Fruit fly (Drosophila melanogaster) whole organism, embryonic: ENCODE measurements around the gene CG16903.
A peak's percentile ranks its signal among the peaks of the same experiment; 100 is the strongest.

Experiments
- Atf6 ChIP-seq: fragments of 200-800 bp; sonication (Bioruptor generic); IDR thresholded peaks from 2 replicates; pipeline ENCODE4 v1.3.6; 2022; ENCODE audit warnings: missing biosample characterization, missing genetic modification characterization
- CG10267 ChIP-seq: fragments of 200-800 bp; sonication (Bioruptor generic); optimal IDR thresholded peaks from 2 replicates; lab custom pipeline; 2018; ENCODE audit warnings: missing biosample characterization, mild to moderate bottlenecking, missing genetic modification characterization, moderate library complexity
- CG10366 ChIP-seq: fragments of 200-800 bp; sonication (Bioruptor generic); IDR thresholded peaks from 2 replicates; pipeline ENCODE4 v1.3.6; 2022; ENCODE audit warnings: missing biosample characterization, missing genetic modification characterization
- CG10959 ChIP-seq: fragments of 200-800 bp; sonication (Bioruptor generic); IDR thresholded peaks from 2 replicates; pipeline ENCODE4 v1.3.6; 2022; ENCODE audit warnings: missing biosample characterization, missing genetic modification characterization
- CG12071 ChIP-seq: fragments of 200-800 bp; sonication (Bioruptor generic); optimal IDR thresholded peaks from 3 replicates; lab custom pipeline; 2018; ENCODE audit warnings: missing biosample characterization, mild to moderate bottlenecking, missing genetic modification characterization
- CG12236 ChIP-seq: fragments of 200-800 bp; sonication (Bioruptor generic); optimal IDR thresholded peaks from 2 replicates; lab custom pipeline; 2016; ENCODE audit warnings: missing biosample characterization, missing genetic modification characterization
- CG13123 ChIP-seq: fragments of 200-800 bp; sonication (Bioruptor generic); optimal IDR thresholded peaks from 2 replicates; lab custom pipeline; 2016; ENCODE audit warnings: missing biosample characterization, missing genetic modification characterization
- CG13624 ChIP-seq: fragments of 200-800 bp; sonication (Bioruptor generic); optimal IDR thresholded peaks from 2 replicates; lab custom pipeline; 2016; ENCODE audit warnings: missing biosample characterization, missing genetic modification characterization
- CG14441 ChIP-seq: fragments of 200-800 bp; sonication (Bioruptor generic); IDR thresholded peaks from 2 replicates; pipeline ENCODE4 v1.3.6; 2022; ENCODE audit warnings: missing biosample characterization, missing genetic modification characterization
- CG17186 ChIP-seq: fragments of 200-800 bp; sonication (Bioruptor generic); optimal IDR thresholded peaks from 3 replicates; lab custom pipeline; 2017; ENCODE audit warnings: missing biosample characterization, missing genetic modification reagents, missing genetic modification characterization
- CG17328 ChIP-seq: fragments of 200-800 bp; sonication (Bioruptor generic); IDR thresholded peaks from 2 replicates; pipeline ENCODE4 v1.3.6; 2022; ENCODE audit warnings: missing biosample characterization, missing genetic modification characterization
- CG17829 ChIP-seq: fragments of 200-800 bp; optimal IDR thresholded peaks from 2 replicates; lab custom pipeline; 2019; ENCODE audit warnings: missing biosample characterization, mild to moderate bottlenecking, missing genetic modification characterization, moderate library complexity
- CG31441 ChIP-seq: fragments of 200-800 bp; sonication (Bioruptor generic); IDR thresholded peaks from 2 replicates; pipeline ENCODE4 v1.3.6; 2022; ENCODE audit warnings: missing biosample characterization, missing genetic modification characterization
- CG32767 ChIP-seq: fragments of 200-800 bp; sonication (Bioruptor generic); IDR thresholded peaks from 2 replicates; pipeline ENCODE4 v1.3.6; 2022; ENCODE audit warnings: missing biosample characterization, missing genetic modification characterization
- CG4360 ChIP-seq: fragments of 200-800 bp; sonication (Bioruptor generic); IDR thresholded peaks from 2 replicates; pipeline ENCODE4 v1.3.6; 2022; ENCODE audit warnings: missing biosample characterization, missing genetic modification characterization
- CG6791 ChIP-seq: fragments of 200-800 bp; sonication (Bioruptor generic); IDR thresholded peaks from 3 replicates; pipeline ENCODE4 v1.3.6; 2022; ENCODE audit warnings: missing biosample characterization, missing genetic modification characterization; ENCODE audit not compliant: partially characterized antibody
- CG6854 ChIP-seq: fragments of 200-800 bp; sonication (Bioruptor generic); optimal IDR thresholded peaks from 3 replicates; lab custom pipeline; 2017; ENCODE audit warnings: missing biosample characterization, mild to moderate bottlenecking, missing genetic modification characterization
- CG7745 ChIP-seq: fragments of 200-800 bp; sonication (Bioruptor generic); optimal IDR thresholded peaks from 2 replicates; lab custom pipeline; 2018; ENCODE audit warnings: missing biosample characterization, mild to moderate bottlenecking, missing genetic modification characterization, moderate library complexity
- CG8089 ChIP-seq: fragments of 200-800 bp; sonication (Bioruptor generic); optimal IDR thresholded peaks from 3 replicates; lab custom pipeline; 2016; ENCODE audit warnings: missing biosample characterization, missing genetic modification characterization
- CG8359 ChIP-seq: fragments of 200-800 bp; sonication (Bioruptor generic); optimal IDR thresholded peaks from 2 replicates; lab custom pipeline; 2017; ENCODE audit warnings: missing biosample characterization, mild to moderate bottlenecking, missing genetic modification characterization, borderline replicate concordance
- CG8478 ChIP-seq: fragments of >200 bp; optimal IDR thresholded peaks from 2 replicates; lab custom pipeline; 2018
- CTCF ChIP-seq: fragments of 200-800 bp; sonication (Bioruptor generic); optimal IDR thresholded peaks from 2 replicates; lab custom pipeline; 2017; ENCODE audit warnings: missing biosample characterization, mild to moderate bottlenecking, missing genetic modification characterization, moderate library complexity
- Dfd ChIP-seq, 2 experiments: fragments of >200 bp; optimal IDR thresholded peaks; 2 replicates each; lab custom pipeline; 2017; ENCODE audit warnings: missing biosample characterization in 2 of 2, missing genetic modification characterization in 2 of 2
- E2f2 ChIP-seq: fragments of 200-800 bp; sonication (Bioruptor generic); IDR thresholded peaks from 2 replicates; pipeline ENCODE4 v1.3.6; 2022; ENCODE audit warnings: missing biosample characterization, missing genetic modification characterization
- H2.0 ChIP-seq: fragments of 200-800 bp; sonication (Bioruptor generic); IDR thresholded peaks from 2 replicates; pipeline ENCODE4 v1.3.6; 2022; ENCODE audit warnings: missing biosample characterization, missing genetic modification characterization
- Hmr ChIP-seq: fragments of 200-800 bp; sonication (Bioruptor generic); optimal IDR thresholded peaks from 3 replicates; lab custom pipeline; 2017; ENCODE audit warnings: mild to moderate bottlenecking, missing biosample characterization, missing genetic modification reagents, missing genetic modification characterization
- Lhr ChIP-seq: fragments of 200-800 bp; sonication (Bioruptor generic); optimal IDR thresholded peaks from 3 replicates; lab custom pipeline; 2017; ENCODE audit warnings: mild to moderate bottlenecking, missing biosample characterization, missing genetic modification reagents, missing genetic modification characterization
- Myb ChIP-seq: fragments of 200-800 bp; sonication (Bioruptor generic); optimal IDR thresholded peaks from 2 replicates; lab custom pipeline; 2016; ENCODE audit warnings: missing biosample characterization, missing genetic modification characterization
- NC2β ChIP-seq: fragments of 200-800 bp; sonication (Bioruptor generic); optimal IDR thresholded peaks from 2 replicates; lab custom pipeline; 2016; ENCODE audit warnings: missing biosample characterization, missing genetic modification characterization
- Nf-YB ChIP-seq: fragments of 200-800 bp; sonication (Bioruptor generic); optimal IDR thresholded peaks from 3 replicates; lab custom pipeline; 2019; ENCODE audit warnings: missing biosample characterization, mild to moderate bottlenecking, missing genetic modification characterization, moderate library complexity
- Nf-YC ChIP-seq: fragments of 200-800 bp; optimal IDR thresholded peaks from 3 replicates; lab custom pipeline; 2019; ENCODE audit warnings: missing biosample characterization, mild to moderate bottlenecking, missing genetic modification characterization, moderate library complexity
- NfI ChIP-seq: fragments of 200-800 bp; sonication (Bioruptor generic); optimal IDR thresholded peaks from 3 replicates; lab custom pipeline; 2018; ENCODE audit warnings: missing biosample characterization, mild to moderate bottlenecking, missing genetic modification characterization, moderate library complexity
- Side ChIP-seq: fragments of 200-800 bp; sonication (Bioruptor generic); optimal IDR thresholded peaks from 2 replicates; lab custom pipeline; 2016; ENCODE audit warnings: missing biosample characterization, missing genetic modification characterization
- al ChIP-seq: fragments of 200-800 bp; sonication (Bioruptor generic); IDR thresholded peaks from 2 replicates; pipeline ENCODE4 v1.3.6; 2022; ENCODE audit warnings: missing biosample characterization, missing genetic modification characterization
- aop ChIP-seq: fragments of 200-800 bp; sonication (Bioruptor generic); IDR thresholded peaks from 2 replicates; pipeline ENCODE4 v1.3.6; 2022; ENCODE audit warnings: missing biosample characterization, missing genetic modification characterization
- bowl ChIP-seq: fragments of 200-800 bp; sonication (Bioruptor generic); IDR thresholded peaks from 2 replicates; pipeline ENCODE4 v1.3.6; 2022; ENCODE audit warnings: missing biosample characterization, missing genetic modification characterization
- danr ChIP-seq: fragments of 200-800 bp; sonication (Bioruptor generic); IDR thresholded peaks from 2 replicates; pipeline ENCODE4 v1.3.6; 2022; ENCODE audit warnings: missing biosample characterization, missing genetic modification characterization
- fd102C ChIP-seq: fragments of 200-800 bp; sonication (Bioruptor generic); optimal IDR thresholded peaks from 2 replicates; lab custom pipeline; 2018; ENCODE audit warnings: missing biosample characterization, mild to moderate bottlenecking, missing genetic modification characterization, moderate library complexity
- fd64A ChIP-seq: fragments of 200-800 bp; sonication (Bioruptor generic); optimal IDR thresholded peaks from 3 replicates; lab custom pipeline; 2018; ENCODE audit warnings: missing biosample characterization, mild to moderate bottlenecking, missing genetic modification characterization
- gsb ChIP-seq: fragments of 200-800 bp; sonication (Bioruptor generic); IDR thresholded peaks from 2 replicates; pipeline ENCODE4 v1.3.6; 2022; ENCODE audit warnings: missing biosample characterization, missing genetic modification characterization
- lab ChIP-seq: fragments of 200-800 bp; sonication (Bioruptor generic); optimal IDR thresholded peaks from 3 replicates; lab custom pipeline; 2017; ENCODE audit warnings: missing biosample characterization, missing genetic modification characterization, mild to moderate bottlenecking, moderate library complexity, missing genetic modification reagents
- repo ChIP-seq: fragments of 200-800 bp; sonication (Bioruptor generic); optimal IDR thresholded peaks from 2 replicates; lab custom pipeline; 2016; ENCODE audit warnings: missing biosample characterization, missing genetic modification characterization
- schlank ChIP-seq: fragments of 200-800 bp; sonication (Bioruptor generic); optimal IDR thresholded peaks from 2 replicates; lab custom pipeline; 2018; ENCODE audit warnings: missing biosample characterization, mild to moderate bottlenecking, missing genetic modification characterization
- sr ChIP-seq: fragments of 200-800 bp; sonication (Bioruptor generic); IDR thresholded peaks from 3 replicates; pipeline ENCODE4 v1.3.6; 2022; ENCODE audit warnings: missing biosample characterization, missing genetic modification characterization
- tna ChIP-seq: fragments of 200-800 bp; sonication (Bioruptor generic); IDR thresholded peaks from 2 replicates; pipeline ENCODE4 v1.3.6; 2022; ENCODE audit warnings: missing biosample characterization, missing genetic modification characterization; ENCODE audit not compliant: partially characterized antibody
- vvl ChIP-seq: fragments of 200-800 bp; sonication (Bioruptor generic); IDR thresholded peaks from 2 replicates; pipeline ENCODE4 v1.3.6; 2022; ENCODE audit warnings: missing biosample characterization, missing genetic modification characterization
- wdn ChIP-seq: fragments of 200-800 bp; sonication (Bioruptor generic); IDR thresholded peaks from 2 replicates; pipeline ENCODE4 v1.3.6; 2022; ENCODE audit warnings: missing biosample characterization, missing genetic modification characterization
- yki ChIP-seq: fragments of >200 bp; optimal IDR thresholded peaks from 3 replicates; lab custom pipeline; 2018

CG16903 gene

dm6 chrX:2123013-2123964 lies 43.1 kb upstream of the CG16903 start, which contains the start of gene ph-d (continued):
- TF ChIP-seq CG8478 (lab: Kevin White, UChicago) (peak; percentile 96), Hmr (GFP tag; lab: Kevin White, UChicago) (peak; percentile 32), al (no peak), lab (GFP tag; lab: Kevin White, UChicago) (peak; percentile 47), yki (lab: Kevin White, UChicago) (no peak), NfI (peak; percentile 31), H2.0 (GFP tag; lab: Robert Waterston, UW) (0 out of 2 replicates have a peak, but pooled peaks have one; percentile 29), CG17328 (GFP tag; lab: Robert Waterston, UW) (peak; percentile 38), Atf6 (GFP tag; lab: Robert Waterston, UW) (peak; percentile 43), CG12071 (GFP tag; lab: Kevin White, UChicago) (peak; percentile 18), wdn (GFP tag; lab: Robert Waterston, UW) (0 out of 2 replicates have a peak, but pooled peaks have one; percentile 5), danr (GFP tag; lab: Robert Waterston, UW) (no peak), Side (GFP tag; lab: Kevin White, UChicago) (no peak), schlank (tag; lab: Kevin White, UChicago) (no peak), CG10366 (GFP tag; lab: Robert Waterston, UW) (peak; percentile 37; the same call in 1 of the 2 replicates), Lhr (GFP tag; lab: Kevin White, UChicago) (peak; percentile 35), fd102C (GFP tag; lab: Kevin White, UChicago) (no peak), fd64A (GFP tag; lab: Kevin White, UChicago) (no peak), Myb (GFP tag; lab: Kevin White, UChicago) (peak; percentile 9), CG12236 (no peak), CG7745 (tag; lab: Kevin White, UChicago) (no peak), CG6791 (no peak), CG17186 (GFP tag; lab: Kevin White, UChicago) (no peak), vvl (peak; percentile 70), CG13123 (GFP tag; lab: Kevin White, UChicago) (peak; percentile 3), E2f2 (GFP tag; lab: Robert Waterston, UW) (peak; percentile 68), CG32767 (GFP tag; lab: Robert Waterston, UW) (peak; percentile 99), Nf-YB (GFP tag; lab: Kevin White, UChicago) (peak; percentile 95), repo (GFP tag; lab: Kevin White, UChicago) (no peak)

- TF ChIP-seq CG14441 (GFP tag; lab: Robert Waterston, UW) (no peak), CG13624 (GFP tag; lab: Kevin White, UChicago) (no peak), Nf-YC (tag; lab: Kevin White, UChicago) (no peak), CG4360 (GFP tag; lab: Robert Waterston, UW) (peak; percentile 64), NC2β (GFP tag; lab: Kevin White, UChicago) (no peak), fd64A (GFP tag; lab: Kevin White, UChicago) (no peak), CG6854 (GFP tag; lab: Kevin White, UChicago) (no peak), CG31441 (GFP tag; lab: Robert Waterston, UW) (peak; percentile 50), tna (no peak), gsb (GFP tag; lab: Robert Waterston, UW) (no peak), bowl (GFP tag; lab: Robert Waterston, UW) (no peak), CTCF (GFP tag; lab: Kevin White, UChicago) (no peak), sr (no peak), CG8089 (GFP tag; lab: Kevin White, UChicago) (no peak), repo (GFP tag; lab: Kevin White, UChicago) (no peak), CG10267 (tag; lab: Kevin White, UChicago) (peak; percentile 33), aop (GFP tag; lab: Robert Waterston, UW) (no peak), Dfd (GFP tag; optimal IDR thresholded peaks at IDR 0.05; lab: Kevin White, UChicago) (no peak), CG8359 (GFP tag; lab: Kevin White, UChicago) (peak; percentile 16), CG10959 (GFP tag; lab: Robert Waterston, UW) (no peak), CG17829 (tag; lab: Kevin White, UChicago) (peak; percentile 45)
These were observed 41.8 kb upstream of the CG16903 start for dm6 chrX:2121716-2122601.
